Fruit fly (Drosophila melanogaster) whole organism, wandering third instar larva: ENCODE results near the gene CG6688.

Source experiments
- Abd-B ChIP-seq: fragments of >200 bp; optimal IDR thresholded peaks from 2 replicates; lab custom pipeline; 2017; ENCODE audit warnings: missing biosample characterization, missing genetic modification characterization
- CG32264 ChIP-seq: fragments of 200-800 bp; sonication (Bioruptor generic); optimal IDR thresholded peaks from 2 replicates; lab custom pipeline; 2016; ENCODE audit warnings: missing biosample characterization, missing genetic modification characterization
- CG9705 ChIP-seq: fragments of 200-800 bp; sonication (Bioruptor generic); optimal IDR thresholded peaks from 2 replicates; lab custom pipeline; 2018; ENCODE audit warnings: missing biosample characterization, mild to moderate bottlenecking, missing genetic modification characterization
- CrebA ChIP-seq: fragments of 200-800 bp; sonication (Bioruptor generic); optimal IDR thresholded peaks from 2 replicates; lab custom pipeline; 2016; ENCODE audit warnings: missing biosample characterization, mild to moderate bottlenecking, missing genetic modification characterization, borderline replicate concordance
- Dfd ChIP-seq: fragments of >200 bp; optimal IDR thresholded peaks from 2 replicates; lab custom pipeline; 2017; ENCODE audit warnings: missing biosample characterization, missing genetic modification characterization
- Dif ChIP-seq: fragments of 200-275, 200-300 bp; sonication (Bioruptor generic); optimal IDR thresholded peaks from 2 replicates; lab custom pipeline; 2018; ENCODE audit warnings: missing biosample characterization, missing genetic modification characterization; ENCODE audit not compliant: partially characterized antibody
- GATAd ChIP-seq: sonication (Bioruptor generic); optimal IDR thresholded peaks from 2 replicates; lab custom pipeline; 2016; ENCODE audit warnings: missing biosample characterization, missing genetic modification characterization
- HLH106 ChIP-seq: fragments of 200-800 bp; optimal IDR thresholded peaks from 3 replicates; lab custom pipeline; 2019; ENCODE audit warnings: missing biosample characterization, mild to moderate bottlenecking, missing genetic modification characterization, moderate library complexity
- Hnf4 ChIP-seq: fragments of 200-800 bp; sonication (Bioruptor generic); optimal IDR thresholded peaks from 2 replicates; lab custom pipeline; 2016; ENCODE audit warnings: missing biosample characterization, mild to moderate bottlenecking, missing genetic modification characterization
- Hr78 ChIP-seq: fragments of >200 bp; optimal IDR thresholded peaks from 2 replicates; lab custom pipeline; 2017; ENCODE audit warnings: missing biosample characterization, missing genetic modification characterization
- Hr83 ChIP-seq: fragments of 200-300 bp; sonication (Bioruptor generic); optimal IDR thresholded peaks from 2 replicates; lab custom pipeline; 2016; ENCODE audit warnings: missing biosample characterization, mild to moderate bottlenecking, missing genetic modification characterization, moderate library complexity; ENCODE audit not compliant: poor library complexity, severe bottlenecking
- Jra ChIP-seq: sonication (Bioruptor generic); optimal IDR thresholded peaks from 2 replicates; lab custom pipeline; 2016; ENCODE audit warnings: missing biosample characterization, missing genetic modification characterization
- Mio ChIP-seq: sonication (Bioruptor generic); optimal IDR thresholded peaks from 2 replicates; lab custom pipeline; 2016; ENCODE audit warnings: missing biosample characterization, missing genetic modification characterization
- Myc ChIP-seq: fragments of >200 bp; optimal IDR thresholded peaks from 2 replicates; lab custom pipeline; 2017
- N ChIP-seq: fragments of >200 bp; optimal IDR thresholded peaks from 2 replicates; lab custom pipeline; 2018; ENCODE audit warnings: missing biosample characterization, missing external identifiers, missing genetic modification characterization
- OdsH ChIP-seq: fragments of 200-800 bp; sonication (Bioruptor generic); optimal IDR thresholded peaks from 2 replicates; lab custom pipeline; 2016; ENCODE audit warnings: missing biosample characterization, mild to moderate bottlenecking, missing genetic modification characterization
- Rel ChIP-seq, 2 experiments: fragments of 200-800 bp; sonication (Bioruptor generic) in 1 of 2; optimal IDR thresholded peaks; 2 replicates in 1 of 2; 3 replicates in 1 of 2; lab custom pipeline; 2016 to 2019; ENCODE audit warnings: mild to moderate bottlenecking in 2 of 2, missing biosample characterization in 2 of 2, missing genetic modification characterization in 2 of 2, moderate library complexity in 1 of 2
- Sp1 ChIP-seq: fragments of 200-800 bp; sonication (Bioruptor generic); optimal IDR thresholded peaks from 3 replicates; lab custom pipeline; 2019; ENCODE audit warnings: missing biosample characterization, mild to moderate bottlenecking, missing genetic modification characterization, moderate library complexity
- Vsx2 ChIP-seq: fragments of 200-300, 225-300 bp; sonication (Bioruptor generic); optimal IDR thresholded peaks from 2 replicates; lab custom pipeline; 2018; ENCODE audit warnings: missing biosample characterization, missing genetic modification characterization; ENCODE audit not compliant: partially characterized antibody
- br ChIP-seq: fragments of 200-800 bp; sonication (Bioruptor generic); optimal IDR thresholded peaks from 2 replicates; lab custom pipeline; 2016; ENCODE audit warnings: missing biosample characterization, missing genetic modification characterization
- brk ChIP-seq: fragments of 200-800 bp; sonication (Bioruptor generic); optimal IDR thresholded peaks from 2 replicates; lab custom pipeline; 2016; ENCODE audit warnings: missing biosample characterization, mild to moderate bottlenecking, missing genetic modification characterization
- dl ChIP-seq, 2 experiments: fragments of 175-275, 200-275 bp in 1 of 2; fragments of 200-275 bp in 1 of 2; sonication (Bioruptor generic); optimal IDR thresholded peaks; lab custom pipeline; 2018; ENCODE audit warnings: mild to moderate bottlenecking in 2 of 2, missing biosample characterization in 2 of 2, missing genetic modification characterization in 2 of 2, moderate library complexity in 2 of 2; ENCODE audit not compliant: partially characterized antibody in 2 of 2, insufficient read depth in 1 of 2
- dmrt93B ChIP-seq: fragments of 200-800 bp; sonication (Bioruptor generic); optimal IDR thresholded peaks from 2 replicates; lab custom pipeline; 2018; ENCODE audit warnings: missing biosample characterization, mild to moderate bottlenecking, missing genetic modification characterization
- dsf ChIP-seq: sonication (Bioruptor generic); optimal IDR thresholded peaks from 2 replicates; lab custom pipeline; 2016; ENCODE audit warnings: missing biosample characterization, missing genetic modification characterization, borderline replicate concordance
- ey ChIP-seq: fragments of 200-800 bp; sonication (Bioruptor generic); optimal IDR thresholded peaks from 2 replicates; lab custom pipeline; 2016; ENCODE audit warnings: missing biosample characterization, missing genetic modification characterization
- foxo ChIP-seq, 2 experiments: fragments of 200-800 bp; sonication (Bioruptor generic); optimal IDR thresholded peaks; 2 replicates in 1 of 2; 3 replicates in 1 of 2; lab custom pipeline; 2016 to 2017; ENCODE audit warnings: missing biosample characterization in 2 of 2, missing genetic modification characterization in 2 of 2
- fru ChIP-seq: fragments of 200-800 bp; sonication (Bioruptor generic); optimal IDR thresholded peaks from 3 replicates; lab custom pipeline; 2016; ENCODE audit warnings: missing biosample characterization, mild to moderate bottlenecking, missing genetic modification characterization
- h ChIP-seq: fragments of 200-800 bp; sonication (Bioruptor generic); optimal IDR thresholded peaks from 3 replicates; lab custom pipeline; 2016; ENCODE audit warnings: missing biosample characterization, mild to moderate bottlenecking, missing genetic modification characterization
- jim ChIP-seq: fragments of 175-275, 200-325 bp; sonication (Bioruptor generic); optimal IDR thresholded peaks from 2 replicates; lab custom pipeline; 2016; ENCODE audit warnings: missing biosample characterization, mild to moderate bottlenecking, missing genetic modification characterization
- lola ChIP-seq: fragments of >200 bp; optimal IDR thresholded peaks from 2 replicates; lab custom pipeline; 2017; ENCODE audit warnings: missing biosample characterization, missing genetic modification characterization
- pan ChIP-seq: fragments of >200 bp; optimal IDR thresholded peaks from 2 replicates; lab custom pipeline; 2017
- psq ChIP-seq: fragments of 200-800 bp; sonication (Bioruptor generic); optimal IDR thresholded peaks from 3 replicates; lab custom pipeline; 2017; ENCODE audit warnings: missing biosample characterization, mild to moderate bottlenecking, missing genetic modification characterization, moderate library complexity
- rgr ChIP-seq: fragments of 200-800 bp; sonication (Bioruptor generic); optimal IDR thresholded peaks from 3 replicates; lab custom pipeline; 2016; ENCODE audit warnings: missing biosample characterization, mild to moderate bottlenecking, missing genetic modification characterization
- sage ChIP-seq: fragments of 200-800 bp; sonication (Bioruptor generic); optimal IDR thresholded peaks from 2 replicates; lab custom pipeline; 2016; ENCODE audit warnings: missing biosample characterization, mild to moderate bottlenecking, missing genetic modification characterization
- sv ChIP-seq: fragments of 200-800 bp; sonication (Bioruptor generic); optimal IDR thresholded peaks from 3 replicates; lab custom pipeline; 2016; ENCODE audit warnings: missing biosample characterization, missing genetic modification characterization
- tai ChIP-seq: sonication (Bioruptor generic); optimal IDR thresholded peaks from 2 replicates; lab custom pipeline; 2016; ENCODE audit warnings: missing biosample characterization, missing genetic modification characterization
- usp ChIP-seq: fragments of >200 bp; optimal IDR thresholded peaks from 2 replicates; lab custom pipeline; 2017; ENCODE audit warnings: missing biosample characterization, missing genetic modification characterization
- woc ChIP-seq: sonication (Bioruptor generic); optimal IDR thresholded peaks from 2 replicates; lab custom pipeline; 2016; ENCODE audit warnings: missing biosample characterization, mild to moderate bottlenecking, missing genetic modification characterization

CG6688 gene

DNA sequence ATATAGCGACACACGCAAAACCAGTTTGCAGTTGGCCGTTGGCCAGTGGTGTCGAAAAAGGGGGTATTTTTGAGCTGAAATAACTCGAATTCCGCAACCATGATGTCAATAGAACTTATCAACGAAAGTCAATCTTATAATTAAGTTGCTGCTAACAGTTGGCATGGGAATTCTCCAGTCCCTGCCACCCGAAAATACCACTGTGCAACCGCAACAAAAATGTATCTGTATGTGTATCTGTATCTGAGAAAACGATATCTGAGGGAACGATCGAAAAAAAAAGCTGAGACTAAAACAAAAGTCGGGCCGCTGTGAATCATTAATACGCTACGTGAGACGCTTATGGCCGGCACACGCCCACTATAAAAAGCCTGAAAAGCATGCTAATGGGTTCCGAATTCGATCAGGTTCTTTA, 34.3 kb downstream of the CG6688 start:
- TF ChIP-seq sage (GFP tag; lab: Kevin White, UChicago) = peak; percentile 88
- TF ChIP-seq Hr78 (GFP tag; lab: Kevin White, UChicago) = no peak
- TF ChIP-seq psq (GFP tag; lab: Kevin White, UChicago) = peak; percentile 88
- TF ChIP-seq Hnf4 = peak; percentile 91
- peak; percentile 90 for TF ChIP-seq tai (GFP tag; lab: Kevin White, UChicago)
- peak; percentile 75 for TF ChIP-seq Hr83 (GFP tag; lab: Kevin White, UChicago)
- TF ChIP-seq lola = no peak
- TF ChIP-seq CG32264 (GFP tag; lab: Kevin White, UChicago) = peak; percentile 88
- TF ChIP-seq Myc = no peak
- no peak for TF ChIP-seq pan (lab: Kevin White, UChicago)
- no peak for TF ChIP-seq usp (GFP tag; lab: Kevin White, UChicago)
- TF ChIP-seq GATAd = peak; percentile 47
- peak; percentile 85 for TF ChIP-seq Sp1
- TF ChIP-seq CG9705 (GFP tag; lab: Kevin White, UChicago) = no peak
- TF ChIP-seq Vsx2 = no peak
- no peak for TF ChIP-seq Abd-B
- TF ChIP-seq woc (GFP tag; lab: Kevin White, UChicago) = peak; percentile 88
- TF ChIP-seq ey (GFP tag; lab: Kevin White, UChicago) = peak; percentile 95
- TF ChIP-seq br (GFP tag; lab: Kevin White, UChicago) = peak; percentile 93
- peak; percentile 48 for TF ChIP-seq Rel (GFP tag; optimal IDR thresholded peaks at IDR 0.05; lab: Kevin White, UChicago)
- TF ChIP-seq Rel (tag; optimal IDR thresholded peaks at IDR 0.05; lab: Kevin White, UChicago) = peak; percentile 54
- no peak for TF ChIP-seq Dif (GFP tag; lab: Kevin White, UChicago)
- peak; percentile 81 for TF ChIP-seq dmrt93B (GFP tag; lab: Kevin White, UChicago)
- TF ChIP-seq sv (GFP tag; lab: Kevin White, UChicago) = no peak
- TF ChIP-seq h = peak; percentile 96
- peak; percentile 90 for TF ChIP-seq brk (GFP tag; lab: Kevin White, UChicago)
- peak; percentile 80 for TF ChIP-seq Jra (GFP tag; lab: Kevin White, UChicago)
- TF ChIP-seq N (GFP tag; lab: Kevin White, UChicago) = no peak
- no peak for TF ChIP-seq Dfd (GFP tag; lab: Kevin White, UChicago)
- TF ChIP-seq dsf = peak; percentile 61
- TF ChIP-seq jim (GFP tag; lab: Kevin White, UChicago) = peak; percentile 20
- no peak for TF ChIP-seq CrebA (GFP tag; lab: Kevin White, UChicago)
- peak; percentile 94 for TF ChIP-seq OdsH (GFP tag; lab: Kevin White, UChicago)
- TF ChIP-seq Mio = peak; percentile 24
- peak; percentile 72 to 95 for TF ChIP-seq foxo (GFP tag; optimal IDR thresholded peaks at IDR 0.05; lab: Kevin White, UChicago)
- no peak for TF ChIP-seq dl (GFP tag; optimal IDR thresholded peaks at IDR 0.05; lab: Kevin White, UChicago; ENCODE audit: insufficient read depth in 1 of 2, partially characterized antibody in 2 of 2)
- TF ChIP-seq rgr (GFP tag; lab: Kevin White, UChicago) = peak; percentile 94
- TF ChIP-seq HLH106 (tag; lab: Kevin White, UChicago) = peak; percentile 89
- TF ChIP-seq fru (GFP tag; lab: Kevin White, UChicago) = peak; percentile 94

- TF ChIP-seq Rel (GFP tag; optimal IDR thresholded peaks at IDR 0.05; lab: Kevin White, UChicago) (no peak), Rel (tag; optimal IDR thresholded peaks at IDR 0.05; lab: Kevin White, UChicago) (peak; percentile 85), Dfd (GFP tag; lab: Kevin White, UChicago) (no peak), Dif (GFP tag; lab: Kevin White, UChicago) (peak; percentile 33), CrebA (GFP tag; lab: Kevin White, UChicago) (peak; percentile 43), dl (GFP tag; optimal IDR thresholded peaks at IDR 0.05; lab: Kevin White, UChicago; ENCODE audit: insufficient read depth in 1 of 2, partially characterized antibody in 2 of 2) (peak in 1 of 2 experiments; percentile 43)
Measured at dm6 chr3R:23048089-23048689, 36.0 kb downstream of the CG6688 start, which contains the start of gene CG17121. Gene CG17121 (minus strand): TSS chr3R:23048214.
